Worm (Caenorhabditis elegans) whole organism, young adult: ENCODE results near the gene fbxc-7.

ENCODE experiments used
- B0336.3 ChIP-seq: fragments of 200-800 bp; sonication (Bioruptor generic); IDR thresholded peaks from 2 replicates; pipeline ENCODE4 v1.3.6; 2022; ENCODE audit warnings: missing genetic modification characterization, missing compliant biosample characterization
- D2030.7 ChIP-seq: fragments of 200-800 bp; sonication (Bioruptor generic); IDR thresholded peaks from 2 replicates; pipeline ENCODE4 v1.3.6; 2022; ENCODE audit warnings: missing genetic modification reagents, missing genetic modification characterization, missing compliant biosample characterization
- F33H1.4 ChIP-seq: fragments of 200-800 bp; sonication (Bioruptor generic); IDR thresholded peaks from 2 replicates; pipeline ENCODE4 v1.3.6; 2022; ENCODE audit warnings: missing genetic modification reagents, missing genetic modification characterization, missing compliant biosample characterization
- F52B5.7 ChIP-seq: sonication (generic microtip); optimal IDR thresholded peaks from 2 replicates; lab custom pipeline; 2016; ENCODE audit warnings: mild to moderate bottlenecking, missing genetic modification characterization, missing compliant biosample characterization
- F57A8.1 ChIP-seq: fragments of 200-800 bp; sonication (Bioruptor generic); optimal IDR thresholded peaks from 2 replicates; lab custom pipeline; 2018; ENCODE audit warnings: mild to moderate bottlenecking, missing genetic modification characterization, moderate library complexity, missing compliant biosample characterization
- F57C9.4 ChIP-seq: sonication (generic microtip); optimal IDR thresholded peaks from 2 replicates; lab custom pipeline; 2017; ENCODE audit warnings: mild to moderate bottlenecking, missing genetic modification characterization, missing compliant biosample characterization
- akir-1 ChIP-seq: fragments of 200-800 bp; sonication (Bioruptor generic); optimal IDR thresholded peaks from 2 replicates; lab custom pipeline; 2018; ENCODE audit warnings: mild to moderate bottlenecking, missing genetic modification characterization, moderate library complexity, missing compliant biosample characterization
- atf-7 ChIP-seq: sonication (generic microtip); optimal IDR thresholded peaks from 2 replicates; lab custom pipeline; 2017; ENCODE audit warnings: mild to moderate bottlenecking, missing genetic modification characterization, missing compliant biosample characterization
- attf-3 ChIP-seq: fragments of 200-800 bp; sonication (Bioruptor generic); conservative IDR thresholded peaks from 2 replicates; pipeline ENCODE4 v1.3.6; 2022; ENCODE audit warnings: missing genetic modification reagents, missing genetic modification characterization, missing compliant biosample characterization
- bed-2 ChIP-seq: fragments of 200-800 bp; sonication (Bioruptor generic); IDR thresholded peaks from 2 replicates; pipeline ENCODE4 v1.3.6; 2022; ENCODE audit warnings: missing genetic modification reagents, missing genetic modification characterization, missing compliant biosample characterization
- ccch-3 ChIP-seq: fragments of 200-800 bp; sonication (Bioruptor generic); optimal IDR thresholded peaks from 2 replicates; lab custom pipeline; 2018; ENCODE audit warnings: mild to moderate bottlenecking, missing genetic modification characterization, missing compliant biosample characterization
- cebp-2 ChIP-seq: fragments of 200-800 bp; sonication (Bioruptor generic); IDR thresholded peaks from 2 replicates; pipeline ENCODE4 v1.3.6; 2022; ENCODE audit warnings: missing genetic modification characterization, missing compliant biosample characterization
- ceh-79 ChIP-seq: sonication (generic microtip); optimal IDR thresholded peaks from 2 replicates; lab custom pipeline; 2017; ENCODE audit warnings: mild to moderate bottlenecking, missing genetic modification characterization, missing compliant biosample characterization
- chd-7 ChIP-seq: sonication (generic microtip); optimal IDR thresholded peaks from 2 replicates; lab custom pipeline; 2016; ENCODE audit warnings: mild to moderate bottlenecking, missing genetic modification characterization, moderate library complexity, missing compliant biosample characterization
- dox-1 ChIP-seq: fragments of 200-800 bp; sonication (Bioruptor generic); IDR thresholded peaks from 2 replicates; pipeline ENCODE4 v1.3.6; 2022; ENCODE audit warnings: missing genetic modification reagents, missing genetic modification characterization, missing compliant biosample characterization
- dpl-1 ChIP-seq: fragments of 150-350 bp; optimal IDR thresholded peaks from 2 replicates; lab custom pipeline; 2014; ENCODE audit warnings: missing biosample characterization, missing genetic modification reagents, missing genetic modification characterization
- ets-4 ChIP-seq: fragments of 200-800 bp; sonication (Bioruptor generic); optimal IDR thresholded peaks from 2 replicates; lab custom pipeline; 2018; ENCODE audit warnings: mild to moderate bottlenecking, missing genetic modification characterization, missing compliant biosample characterization
- fkh-3 ChIP-seq: sonication (generic microtip); optimal IDR thresholded peaks from 2 replicates; lab custom pipeline; 2016; ENCODE audit warnings: mild to moderate bottlenecking, missing genetic modification characterization, missing compliant biosample characterization
- hmg-1.2 ChIP-seq: fragments of 200-800 bp; sonication (Bioruptor generic); IDR thresholded peaks from 2 replicates; pipeline ENCODE4 v1.3.6; 2022; ENCODE audit warnings: missing genetic modification reagents, missing genetic modification characterization, missing compliant biosample characterization
- hmg-20 ChIP-seq: fragments of 200-800 bp; sonication (Bioruptor generic); IDR thresholded peaks from 2 replicates; pipeline ENCODE4 v1.3.6; 2022; ENCODE audit warnings: missing genetic modification reagents, missing genetic modification characterization, missing compliant biosample characterization
- lag-1 ChIP-seq: fragments of 200-800 bp; sonication (Bioruptor generic); IDR thresholded peaks from 2 replicates; pipeline ENCODE4 v1.3.6; 2022; ENCODE audit warnings: missing genetic modification reagents, missing genetic modification characterization, missing compliant biosample characterization
- let-526 ChIP-seq: fragments of 200-800 bp; sonication (Bioruptor generic); IDR thresholded peaks from 2 replicates; pipeline ENCODE4 v1.3.6; 2022; ENCODE audit warnings: missing genetic modification reagents, missing genetic modification characterization, missing compliant biosample characterization
- lin-54 ChIP-seq: fragments of 200-800 bp; sonication (Bioruptor generic); optimal IDR thresholded peaks from 2 replicates; lab custom pipeline; 2018; ENCODE audit warnings: mild to moderate bottlenecking, missing genetic modification characterization, missing compliant biosample characterization
- lsl-1 ChIP-seq: fragments of 200-800 bp; sonication (Bioruptor generic); optimal IDR thresholded peaks from 2 replicates; lab custom pipeline; 2018; ENCODE audit warnings: mild to moderate bottlenecking, missing genetic modification characterization, moderate library complexity, missing compliant biosample characterization
- mcd-1 ChIP-seq: fragments of 200-800 bp; sonication (Bioruptor generic); IDR thresholded peaks from 2 replicates; pipeline ENCODE4 v1.3.6; 2022; ENCODE audit warnings: missing genetic modification reagents, missing genetic modification characterization, missing compliant biosample characterization
- mel-28 ChIP-seq: sonication (generic microtip); optimal IDR thresholded peaks from 2 replicates; lab custom pipeline; 2016; ENCODE audit warnings: borderline replicate concordance, mild to moderate bottlenecking, missing genetic modification characterization, missing compliant biosample characterization
- mxl-1 ChIP-seq: sonication (generic microtip); optimal IDR thresholded peaks from 2 replicates; lab custom pipeline; 2016; ENCODE audit warnings: missing genetic modification characterization, missing compliant biosample characterization
- nfya-1 ChIP-seq: sonication (generic microtip); optimal IDR thresholded peaks from 2 replicates; lab custom pipeline; 2017; ENCODE audit warnings: antibody characterized with exemption, missing compliant biosample characterization, missing genetic modification characterization, borderline replicate concordance; ENCODE audit not compliant: insufficient read depth
- nhr-179 ChIP-seq: sonication (generic microtip); optimal IDR thresholded peaks from 2 replicates; lab custom pipeline; 2016; ENCODE audit warnings: mild to moderate bottlenecking, missing genetic modification characterization, missing compliant biosample characterization
- nhr-27 ChIP-seq: fragments of 200-800 bp; sonication (Bioruptor generic); optimal IDR thresholded peaks from 2 replicates; lab custom pipeline; 2018; ENCODE audit warnings: mild to moderate bottlenecking, missing genetic modification characterization, moderate library complexity, missing compliant biosample characterization
- nhr-80 ChIP-seq: sonication (generic microtip); optimal IDR thresholded peaks from 2 replicates; lab custom pipeline; 2016; ENCODE audit warnings: missing genetic modification characterization, missing compliant biosample characterization
- pha-4 ChIP-seq: fragments of 150-350 bp; sonication (generic microtip); optimal IDR thresholded peaks from 2 replicates; lab custom pipeline; 2014; ENCODE audit warnings: missing biosample characterization, missing genetic modification reagents, missing genetic modification characterization
- rec-8 ChIP-seq, 2 experiments: sonication (generic microtip); optimal IDR thresholded peaks; 2 replicates each; lab custom pipeline; 2016; ENCODE audit warnings: mild to moderate bottlenecking in 2 of 2, missing genetic modification characterization in 2 of 2, missing genetic modification reagents in 2 of 2, missing genotype in 2 of 2, missing biosample characterization in 1 of 2, missing compliant biosample characterization in 1 of 2, moderate library complexity in 1 of 2
- rpc-1 ChIP-seq, 2 experiments: fragments of 150-350 bp in 1 of 2; sonication (generic microtip) in 1 of 2; optimal IDR thresholded peaks; 2 replicates each; lab custom pipeline; 2014 to 2018; ENCODE audit warnings: missing biosample characterization in 1 of 2, missing genetic modification characterization in 1 of 2, missing genetic modification reagents in 1 of 2, missing genotype in 1 of 2
- sea-2 ChIP-seq: fragments of 200-800 bp; sonication (Bioruptor generic); IDR thresholded peaks from 2 replicates; pipeline ENCODE4 v1.3.6; 2022; ENCODE audit warnings: missing genetic modification characterization, missing compliant biosample characterization
- snpc-1.1 ChIP-seq: sonication (generic microtip); optimal IDR thresholded peaks from 2 replicates; lab custom pipeline; 2017; ENCODE audit warnings: missing genetic modification characterization, mild to moderate bottlenecking, missing compliant biosample characterization, antibody characterized with exemption, moderate library complexity, missing genotype, missing genetic modification reagents; ENCODE audit not compliant: insufficient read depth
- snpc-1.3 ChIP-seq: sonication (generic microtip); optimal IDR thresholded peaks from 2 replicates; lab custom pipeline; 2017; ENCODE audit warnings: missing genetic modification characterization, mild to moderate bottlenecking, missing compliant biosample characterization, antibody characterized with exemption, moderate library complexity, missing genotype, missing genetic modification reagents; ENCODE audit not compliant: insufficient read depth
- snpc-4 ChIP-seq, 5 experiments: fragments of 150-350 bp in 1 of 5; sonication (generic microtip) in 4 of 5; optimal IDR thresholded peaks; 2 replicates each; lab custom pipeline; 2014 to 2018; ENCODE audit warnings: missing genetic modification characterization in 5 of 5, missing biosample characterization in 3 of 5, antibody characterized with exemption in 2 of 5, mild to moderate bottlenecking in 2 of 5, missing compliant biosample characterization in 2 of 5, missing genotype in 2 of 5, moderate library complexity in 2 of 5, missing genetic modification reagents in 1 of 5
- somi-1 ChIP-seq: fragments of 200-800 bp; sonication (Bioruptor generic); optimal IDR thresholded peaks from 2 replicates; lab custom pipeline; 2018; ENCODE audit warnings: mild to moderate bottlenecking, missing genetic modification characterization, missing compliant biosample characterization
- sptf-2 ChIP-seq: fragments of 200-800 bp; sonication (Bioruptor generic); optimal IDR thresholded peaks from 2 replicates; lab custom pipeline; 2018; ENCODE audit warnings: mild to moderate bottlenecking, missing genetic modification characterization, missing compliant biosample characterization
- tbp1 ChIP-seq: fragments of 200-800 bp; sonication (Bioruptor generic); optimal IDR thresholded peaks from 2 replicates; lab custom pipeline; 2018; ENCODE audit warnings: mild to moderate bottlenecking, missing genetic modification characterization, missing compliant biosample characterization
- tlf-1 ChIP-seq: fragments of 200-800 bp; sonication (Bioruptor generic); optimal IDR thresholded peaks from 2 replicates; lab custom pipeline; 2018; ENCODE audit warnings: mild to moderate bottlenecking, missing genetic modification characterization, missing compliant biosample characterization
- zfh-2 ChIP-seq: fragments of 200-800 bp; sonication (Bioruptor generic); conservative IDR thresholded peaks from 2 replicates; pipeline ENCODE4 v1.3.6; 2022; ENCODE audit warnings: missing genetic modification reagents, missing genetic modification characterization, missing compliant biosample characterization
- zim-3 ChIP-seq: sonication (generic microtip); optimal IDR thresholded peaks from 2 replicates; lab custom pipeline; 2017; ENCODE audit warnings: mild to moderate bottlenecking, missing genetic modification characterization, moderate library complexity, missing compliant biosample characterization
- ztf-22 ChIP-seq: fragments of 200-800 bp; sonication (Bioruptor generic); optimal IDR thresholded peaks from 2 replicates; lab custom pipeline; 2018; ENCODE audit warnings: mild to moderate bottlenecking, missing genetic modification characterization, moderate library complexity, missing compliant biosample characterization
- ztf-28 ChIP-seq: fragments of 200-800 bp; sonication (Bioruptor generic); IDR thresholded peaks from 2 replicates; pipeline ENCODE4 v1.3.6; 2022; ENCODE audit warnings: missing genetic modification reagents, missing genetic modification characterization, missing compliant biosample characterization
- ztf-6 ChIP-seq: fragments of 200-800 bp; sonication (Bioruptor generic); IDR thresholded peaks from 2 replicates; pipeline ENCODE4 v1.3.6; 2022; ENCODE audit warnings: missing genetic modification reagents, missing genetic modification characterization, missing compliant biosample characterization

fbxc-7 gene

DNA sequence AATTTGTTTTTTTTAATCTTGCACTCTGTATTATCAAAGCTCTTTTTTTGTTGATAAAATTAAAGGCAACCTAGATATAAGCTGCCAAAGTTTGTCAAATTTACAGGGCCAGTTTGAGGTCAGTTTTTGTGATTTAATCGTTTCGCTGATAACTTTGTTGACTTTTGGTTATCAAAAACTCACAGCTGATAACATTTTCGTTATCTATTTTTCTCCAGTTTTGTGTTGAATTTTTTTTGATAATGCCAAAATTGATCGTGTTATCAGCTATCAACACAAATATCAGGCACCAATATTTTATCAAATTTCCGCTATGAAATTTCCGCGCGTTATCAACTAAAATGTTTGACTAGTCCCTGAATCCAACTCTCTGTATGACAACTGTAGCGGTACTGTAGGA is 39.5 kb upstream of the fbxc-7 start:
- no peak for TF ChIP-seq attf-3 (GFP tag; lab: Robert Waterston, UW)
- TF ChIP-seq nhr-179: no peak
- TF ChIP-seq nfya-1 (tag; lab: Kevin White, UChicago): no peak
- TF ChIP-seq snpc-1.3 (tag; lab: Kevin White, UChicago): no peak
- no peak for TF ChIP-seq ccch-3 (GFP tag; lab: Kevin White, UChicago)
- TF ChIP-seq D2030.7: no peak
- TF ChIP-seq mxl-1: no peak
- no peak for TF ChIP-seq lag-1 (GFP tag; lab: Robert Waterston, UW)
- no peak for TF ChIP-seq somi-1
- no peak for TF ChIP-seq snpc-4 (GFP tag; optimal IDR thresholded peaks at IDR 0.05; lab: Kevin White, UChicago)
- TF ChIP-seq snpc-4 (tag; optimal IDR thresholded peaks at IDR 0.05; lab: Kevin White, UChicago): no peak
- TF ChIP-seq zim-3: no peak
- TF ChIP-seq lin-54 (GFP tag; lab: Kevin White, UChicago): no peak
- TF ChIP-seq zfh-2 (GFP tag; lab: Robert Waterston, UW): no peak
- peak; percentile 35; the same call in 1 of the 2 replicates for TF ChIP-seq mcd-1 (GFP tag; lab: Robert Waterston, UW)
- TF ChIP-seq atf-7 (tag; lab: Kevin White, UChicago): peak; percentile 48
- no peak for TF ChIP-seq tbp1 (GFP tag; lab: Kevin White, UChicago)
- no peak for TF ChIP-seq F57C9.4 (tag; lab: Kevin White, UChicago)
- TF ChIP-seq nhr-80 (tag; lab: Kevin White, UChicago): peak; percentile 95
- TF ChIP-seq pha-4 (tag; lab: Kevin White, UChicago): peak; percentile 89
- TF ChIP-seq ztf-28: no peak
- no peak for TF ChIP-seq hmg-20 (GFP tag; lab: Robert Waterston, UW)
- TF ChIP-seq dox-1 (GFP tag; lab: Robert Waterston, UW): peak; percentile 63
- TF ChIP-seq F33H1.4 (GFP tag; lab: Robert Waterston, UW): no peak
- TF ChIP-seq nhr-27 (tag; lab: Kevin White, UChicago): no peak
- TF ChIP-seq sptf-2 (GFP tag; lab: Kevin White, UChicago): no peak
- no peak for TF ChIP-seq cebp-2 (GFP tag; lab: Robert Waterston, UW)
- peak; percentile 67 for TF ChIP-seq ztf-22 (GFP tag; lab: Kevin White, UChicago)
- TF ChIP-seq sea-2 (GFP tag; lab: Robert Waterston, UW): no peak
- TF ChIP-seq F52B5.7: no peak
- TF ChIP-seq rec-8 (tag; optimal IDR thresholded peaks at IDR 0.05; lab: Kevin White, UChicago): no peak
- TF ChIP-seq ets-4 (GFP tag; lab: Kevin White, UChicago): peak; percentile 94
- no peak for TF ChIP-seq ztf-6 (GFP tag; lab: Robert Waterston, UW)
- no peak for TF ChIP-seq mel-28 (tag; lab: Kevin White, UChicago)
- TF ChIP-seq fkh-3 (tag; lab: Kevin White, UChicago): no peak
- no peak for TF ChIP-seq dpl-1
- no peak for TF ChIP-seq chd-7 (tag; lab: Kevin White, UChicago)
- no peak for TF ChIP-seq akir-1
- no peak for TF ChIP-seq ceh-79 (tag; lab: Kevin White, UChicago)
- TF ChIP-seq let-526 (GFP tag; lab: Robert Waterston, UW): no peak
- TF ChIP-seq bed-2 (GFP tag; lab: Robert Waterston, UW): no peak
- no peak for TF ChIP-seq hmg-1.2 (GFP tag; lab: Robert Waterston, UW)
- TF ChIP-seq tlf-1 (GFP tag; lab: Kevin White, UChicago): no peak
- no peak for TF ChIP-seq F57A8.1 (GFP tag; lab: Kevin White, UChicago)
- TF ChIP-seq rpc-1 (optimal IDR thresholded peaks at IDR 0.05; lab: Kevin White, UChicago): no peak
- no peak for TF ChIP-seq rpc-1 (tag; optimal IDR thresholded peaks at IDR 0.05; lab: Kevin White, UChicago)
- no peak for TF ChIP-seq lsl-1
- TF ChIP-seq snpc-1.1 (tag; lab: Kevin White, UChicago): no peak
- no peak for TF ChIP-seq B0336.3 (GFP tag; lab: Robert Waterston, UW)
- TF ChIP-seq, all 124 proteins: peak for 7
